Worm (Caenorhabditis elegans) whole organism, L4 larva: ENCODE measurements around the gene wdr-48.

Experiments used
- aha-1 ChIP-seq: fragments of 150-350 bp; peaks from one replicate; lab custom pipeline; 2014; ENCODE audit warnings: missing biosample characterization, missing genetic modification characterization
- ceh-44 ChIP-seq: fragments of 200-800 bp; sonication (Bioruptor generic); IDR thresholded peaks from 2 replicates; pipeline ENCODE4 v1.3.6; 2022; ENCODE audit warnings: missing genetic modification reagents, missing genetic modification characterization, missing compliant biosample characterization
- ces-1 ChIP-seq: fragments of 150-350 bp; sonication (generic microtip); optimal IDR thresholded peaks from 4 replicates; lab custom pipeline; 2014; ENCODE audit warnings: missing biosample characterization, missing genetic modification reagents, missing genetic modification characterization
- cey-2 ChIP-seq: sonication (generic microtip); optimal IDR thresholded peaks from 3 replicates; lab custom pipeline; 2017; ENCODE audit warnings: missing genetic modification characterization, mild to moderate bottlenecking, missing compliant biosample characterization, antibody characterized with exemption, borderline replicate concordance; ENCODE audit not compliant: insufficient read depth
- fkh-10 ChIP-seq: fragments of 150-350 bp; optimal IDR thresholded peaks from 2 replicates; lab custom pipeline; 2014; ENCODE audit warnings: missing biosample characterization, missing genetic modification reagents, missing genetic modification characterization
- fos-1 ChIP-seq: fragments of 150-350 bp; optimal IDR thresholded peaks from 2 replicates; lab custom pipeline; 2014; ENCODE audit warnings: missing biosample characterization, missing genetic modification characterization
- hlh-11 ChIP-seq: fragments of 200-800 bp; sonication (Bioruptor generic); optimal IDR thresholded peaks from 2 replicates; lab custom pipeline; 2018; ENCODE audit warnings: mild to moderate bottlenecking, missing genetic modification characterization, missing compliant biosample characterization
- hlh-30 ChIP-seq: sonication (generic microtip); optimal IDR thresholded peaks from 2 replicates; lab custom pipeline; 2017; ENCODE audit warnings: antibody characterized with exemption, mild to moderate bottlenecking, missing genetic modification characterization, missing compliant biosample characterization; ENCODE audit not compliant: insufficient read depth
- jun-1 ChIP-seq: fragments of 150-350 bp; optimal IDR thresholded peaks from 2 replicates; lab custom pipeline; 2014; ENCODE audit warnings: missing biosample characterization, missing genetic modification reagents, missing genetic modification characterization
- lin-39 ChIP-seq: fragments of 150-350 bp; optimal IDR thresholded peaks from 2 replicates; lab custom pipeline; 2014; ENCODE audit warnings: missing biosample characterization, missing genetic modification reagents, missing genetic modification characterization
- nhr-76 ChIP-seq: fragments of 150-350 bp; optimal IDR thresholded peaks from 2 replicates; lab custom pipeline; 2014; ENCODE audit warnings: missing biosample characterization, missing genetic modification characterization
- snpc-4 ChIP-seq: fragments of 150-350 bp; optimal IDR thresholded peaks from 2 replicates; lab custom pipeline; 2014; ENCODE audit warnings: missing biosample characterization, missing genetic modification characterization
- unc-62 ChIP-seq, 3 experiments: fragments of 150-350 bp in 1 of 3; sonication (generic microtip); optimal IDR thresholded peaks in 2 of 3; peaks in 1 of 3; 1 replicate in 1 of 3; 2 replicates in 2 of 3; lab custom pipeline; 2014 to 2017; ENCODE audit warnings: missing biosample characterization in 3 of 3, missing genetic modification characterization in 3 of 3, missing genetic modification reagents in 3 of 3, missing genotype in 1 of 3
- zag-1 ChIP-seq: fragments of 150-350 bp; optimal IDR thresholded peaks from 2 replicates; lab custom pipeline; 2014; ENCODE audit warnings: missing biosample characterization, missing genetic modification characterization

Gene wdr-48

ce11 chrIII:4616071-4616571 is 37.5 kb downstream of the wdr-48 start, which contains the start of gene lips-3:
Gene lips-3 (plus strand): TSS chrIII:4616528.
- TF ChIP-seq fos-1 (no peak), unc-62 (GFP tag; optimal IDR thresholded peaks at IDR 0.05 in 1 of 2; lab: Kevin White, UChicago) (peak in 1 of 2 experiments; percentile 97), unc-62 (tag; optimal IDR thresholded peaks at IDR 0.05; lab: Kevin White, UChicago) (no peak), hlh-11 (tag; lab: Kevin White, UChicago) (peak; percentile 26)
- TF ChIP-seq, all 104 proteins: peak for 2

ce11 chrIII:4622375-4623130 is 43.9 kb downstream of the wdr-48 start, which contains the start of gene lron-5:
Gene lron-5 (plus strand): TSS chrIII:4623029.
- TF ChIP-seq zag-1 (no peak), jun-1 (no peak), nhr-76 (tag; lab: Kevin White, UChicago) (no peak), unc-62 (GFP tag; optimal IDR thresholded peaks at IDR 0.05 in 1 of 2; lab: Kevin White, UChicago) (peak in 1 of 2 experiments; percentile 91), unc-62 (tag; optimal IDR thresholded peaks at IDR 0.05; lab: Kevin White, UChicago) (no peak), fkh-10 (GFP tag; lab: Kevin White, UChicago) (peak; percentile 78), lin-39 (tag; lab: Kevin White, UChicago) (no peak), ceh-44 (GFP tag; lab: Robert Waterston, UW) (no peak), hlh-30 (tag; lab: Kevin White, UChicago) (no peak), ces-1 (GFP tag; lab: Kevin White, UChicago) (peak; percentile 28), aha-1 (tag; lab: Kevin White, UChicago) (peak; percentile 46), cey-2 (tag; lab: Kevin White, UChicago) (no peak)

DNA sequence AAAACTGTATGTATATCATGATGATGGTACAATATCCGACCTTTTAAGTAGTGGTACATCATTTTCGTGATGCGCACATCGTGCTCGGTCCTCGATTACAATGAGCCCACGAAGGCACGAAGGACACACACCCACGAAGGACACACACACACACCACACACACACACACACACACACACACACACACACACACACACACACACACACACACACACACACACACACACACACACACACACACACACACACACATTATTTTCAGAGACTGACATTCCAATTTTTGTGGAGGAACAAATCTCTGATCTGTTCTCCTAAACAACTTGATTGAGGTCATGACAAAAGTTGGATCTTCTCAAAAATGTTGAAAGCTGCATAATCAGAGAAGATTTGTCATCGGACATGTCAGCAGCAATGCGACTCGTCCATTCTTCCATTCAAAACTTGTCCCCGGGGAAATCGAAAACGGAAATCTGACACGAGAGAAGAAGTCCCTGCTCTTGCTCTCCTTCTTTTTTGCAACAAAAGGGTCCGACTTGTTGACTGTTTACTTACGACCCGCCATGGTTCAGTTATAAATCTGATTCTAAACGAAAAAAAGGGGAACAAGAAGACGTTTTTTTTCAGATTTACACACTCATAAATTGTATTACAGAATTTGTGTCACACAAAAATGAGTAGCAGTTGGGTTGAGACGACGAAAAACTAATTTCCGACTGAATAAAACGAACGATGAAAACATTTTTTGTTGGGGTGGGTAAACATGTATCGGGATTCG is 47.7 kb downstream of the wdr-48 start:
- peak in 1 of 2 experiments; percentile 89 for TF ChIP-seq unc-62 (GFP tag; optimal IDR thresholded peaks at IDR 0.05 in 1 of 2; lab: Kevin White, UChicago)
- no peak for TF ChIP-seq unc-62 (tag; optimal IDR thresholded peaks at IDR 0.05; lab: Kevin White, UChicago)
- peak; percentile 91 for TF ChIP-seq fkh-10 (GFP tag; lab: Kevin White, UChicago)
- no peak for TF ChIP-seq snpc-4 (tag; lab: Kevin White, UChicago)

ce11 chrIII:4628165-4628564 is 49.5 kb downstream of the wdr-48 start, which contains the start of gene clec-151:
Gene clec-151 (plus strand): TSS chrIII:4628465.
- TF ChIP-seq unc-62 (GFP tag; optimal IDR thresholded peaks at IDR 0.05 in 1 of 2; lab: Kevin White, UChicago) (no peak), unc-62 (tag; optimal IDR thresholded peaks at IDR 0.05; lab: Kevin White, UChicago) (no peak)
